Fruit fly (Drosophila melanogaster) S2 (cell line): ENCODE measurements around the gene CG14223.

ENCODE experiments used
- CG8478 ChIP-seq: fragments of >200 bp; optimal IDR thresholded peaks from 2 replicates; lab custom pipeline; 2018
- CTCF ChIP-seq, 2 experiments: fragments of >200 bp; optimal IDR thresholded peaks; 2 replicates each; lab custom pipeline; 2018

- no peak for TF ChIP-seq CTCF (optimal IDR thresholded peaks at IDR 0.05; lab: Kevin White, UChicago)
- no peak for TF ChIP-seq CG8478
Observed at dm6 chrX:19618183-19618740, 45.5 kb downstream of the CG14223 start, which contains the start of the genes Pstk and Tim9b.
